Worm (Caenorhabditis elegans) whole organism, L2 larva: ENCODE data around the gene E02H1.5.
A peak's percentile ranks its signal among the peaks of the same experiment; 100 is the strongest.

Experiments
- C34F6.9 ChIP-seq: fragments of 150-350 bp; optimal IDR thresholded peaks from 2 replicates; lab custom pipeline; 2014; ENCODE audit warnings: missing biosample characterization, missing genetic modification characterization
- Y55F3AM.14 ChIP-seq: fragments of 200-800 bp; sonication (Bioruptor generic); optimal IDR thresholded peaks from 2 replicates; lab custom pipeline; 2018; ENCODE audit warnings: mild to moderate bottlenecking, missing genetic modification characterization, missing compliant biosample characterization
- ZK546.5 ChIP-seq: sonication (generic microtip); optimal IDR thresholded peaks from 2 replicates; lab custom pipeline; 2017; ENCODE audit warnings: missing biosample characterization, missing genetic modification characterization
- alr-1 ChIP-seq: fragments of 150-350 bp; optimal IDR thresholded peaks from 2 replicates; lab custom pipeline; 2014; ENCODE audit warnings: missing biosample characterization, missing genetic modification characterization
- ama-1 ChIP-seq: fragments of 150-350 bp; optimal IDR thresholded peaks from 2 replicates; lab custom pipeline; 2018; ENCODE audit warnings: inconsistent platforms
- blmp-1 ChIP-seq: sonication (generic microtip); optimal IDR thresholded peaks from 2 replicates; lab custom pipeline; 2017; ENCODE audit warnings: missing genetic modification characterization, mild to moderate bottlenecking, missing compliant biosample characterization, antibody characterized with exemption, moderate library complexity; ENCODE audit not compliant: insufficient read depth
- ceh-16 ChIP-seq: fragments of 150-350 bp; optimal IDR thresholded peaks from 2 replicates; lab custom pipeline; 2014; ENCODE audit warnings: missing biosample characterization, missing genetic modification characterization
- ceh-82 ChIP-seq: fragments of 150-350 bp; optimal IDR thresholded peaks from 2 replicates; lab custom pipeline; 2014; ENCODE audit warnings: missing biosample characterization, missing genetic modification characterization
- crh-2 ChIP-seq: sonication (generic microtip); optimal IDR thresholded peaks from 2 replicates; lab custom pipeline; 2017; ENCODE audit warnings: missing biosample characterization, missing genetic modification characterization
- dmd-4 ChIP-seq: sonication (generic microtip); optimal IDR thresholded peaks from 2 replicates; lab custom pipeline; 2017; ENCODE audit warnings: missing biosample characterization, missing genetic modification characterization
- egl-27 ChIP-seq: sonication (generic microtip); optimal IDR thresholded peaks from 3 replicates; lab custom pipeline; 2017; ENCODE audit warnings: missing biosample characterization, missing genetic modification reagents, missing genetic modification characterization
- elt-1 ChIP-seq: fragments of 150-350 bp; optimal IDR thresholded peaks from 2 replicates; lab custom pipeline; 2014; ENCODE audit warnings: missing biosample characterization, missing genetic modification characterization
- fos-1 ChIP-seq: fragments of 150-350 bp; optimal IDR thresholded peaks from 2 replicates; lab custom pipeline; 2014; ENCODE audit warnings: missing biosample characterization, missing genetic modification characterization
- gmeb-1 ChIP-seq: fragments of 150-350 bp; optimal IDR thresholded peaks from 2 replicates; lab custom pipeline; 2014; ENCODE audit warnings: missing biosample characterization, missing genetic modification characterization
- lin-39 ChIP-seq: fragments of 150-350 bp; optimal IDR thresholded peaks from 2 replicates; lab custom pipeline; 2014; ENCODE audit warnings: missing biosample characterization, missing genetic modification reagents, missing genetic modification characterization
- lsy-2 ChIP-seq, 2 experiments: fragments of 150-350 bp in 1 of 2; sonication (generic microtip) in 1 of 2; optimal IDR thresholded peaks; 2 replicates each; lab custom pipeline; 2014 to 2017; ENCODE audit warnings: missing biosample characterization in 2 of 2, missing genetic modification characterization in 2 of 2
- mab-5 ChIP-seq: fragments of 150-350 bp; optimal IDR thresholded peaks from 2 replicates; lab custom pipeline; 2014; ENCODE audit warnings: missing biosample characterization, missing genetic modification characterization
- mbf-1 ChIP-seq: sonication (generic microtip); optimal IDR thresholded peaks from 2 replicates; lab custom pipeline; 2017; ENCODE audit warnings: missing biosample characterization, missing genetic modification characterization
- mdl-1 ChIP-seq, 2 experiments: fragments of 150-350 bp in 1 of 2; sonication (generic microtip) in 1 of 2; optimal IDR thresholded peaks; 2 replicates each; lab custom pipeline; 2017; ENCODE audit warnings: missing biosample characterization in 2 of 2, missing genetic modification characterization in 2 of 2
- nhr-129 ChIP-seq: fragments of 150-350 bp; optimal IDR thresholded peaks from 2 replicates; lab custom pipeline; 2014; ENCODE audit warnings: missing biosample characterization, missing genetic modification characterization
- nhr-21 ChIP-seq: fragments of 150-350 bp; optimal IDR thresholded peaks from 2 replicates; lab custom pipeline; 2014; ENCODE audit warnings: missing biosample characterization, missing genetic modification characterization
- nhr-237 ChIP-seq: fragments of 150-350 bp; optimal IDR thresholded peaks from 2 replicates; lab custom pipeline; 2014; ENCODE audit warnings: missing biosample characterization, missing genetic modification characterization
- nhr-25 ChIP-seq: fragments of 150-350 bp; sonication (generic microtip); optimal IDR thresholded peaks from 3 replicates; lab custom pipeline; 2014; ENCODE audit warnings: missing biosample characterization, missing genetic modification characterization
- nhr-6 ChIP-seq: fragments of 150-350 bp; optimal IDR thresholded peaks from 2 replicates; lab custom pipeline; 2014; ENCODE audit warnings: missing biosample characterization, missing genetic modification characterization
- nhr-77 ChIP-seq: fragments of 150-350 bp; optimal IDR thresholded peaks from 2 replicates; lab custom pipeline; 2014; ENCODE audit warnings: missing biosample characterization, missing genetic modification characterization
- peb-1 ChIP-seq: fragments of 150-350 bp; optimal IDR thresholded peaks from 2 replicates; lab custom pipeline; 2014; ENCODE audit warnings: missing biosample characterization, missing genetic modification characterization
- skn-1 ChIP-seq: sonication (generic microtip); optimal IDR thresholded peaks from 2 replicates; lab custom pipeline; 2017; ENCODE audit warnings: missing biosample characterization, missing genetic modification characterization
- sma-3 ChIP-seq: sonication (generic microtip); optimal IDR thresholded peaks from 2 replicates; lab custom pipeline; 2016; ENCODE audit warnings: missing genetic modification reagents, missing genetic modification characterization, missing compliant biosample characterization
- sma-9 ChIP-seq, 2 experiments: fragments of 150-350 bp in 1 of 2; sonication (generic microtip) in 1 of 2; optimal IDR thresholded peaks; 2 replicates each; lab custom pipeline; 2014 to 2016; ENCODE audit warnings: missing genetic modification characterization in 2 of 2, mild to moderate bottlenecking in 1 of 2, missing biosample characterization in 1 of 2, missing compliant biosample characterization in 1 of 2, missing genetic modification reagents in 1 of 2, moderate library complexity in 1 of 2
- snpc-4 ChIP-seq: fragments of 150-350 bp; optimal IDR thresholded peaks from 2 replicates; lab custom pipeline; 2014; ENCODE audit warnings: missing biosample characterization, missing genetic modification characterization
- unc-39 ChIP-seq: fragments of 150-350 bp; optimal IDR thresholded peaks from 2 replicates; lab custom pipeline; 2014; ENCODE audit warnings: missing biosample characterization, missing genetic modification characterization
- ztf-1 ChIP-seq: fragments of 200-800 bp; sonication (Bioruptor generic); conservative IDR thresholded peaks from 2 replicates; pipeline ENCODE4 v1.3.6; 2022; ENCODE audit warnings: missing genetic modification characterization, missing compliant biosample characterization
- ztf-11 ChIP-seq: sonication (generic microtip); optimal IDR thresholded peaks from 2 replicates; lab custom pipeline; 2017; ENCODE audit warnings: missing biosample characterization, missing genetic modification characterization
- ztf-4 ChIP-seq: fragments of 150-350 bp; optimal IDR thresholded peaks from 2 replicates; lab custom pipeline; 2014; ENCODE audit warnings: missing biosample characterization, missing genetic modification characterization

Gene E02H1.5

ce11 chrII:9624110-9624695 is 29.2 kb downstream of the E02H1.5 start, which contains the start of the genes dnj-20 and ZK1307.8 (continued):
- TF ChIP-seq skn-1 (tag; lab: Kevin White, UChicago) (no peak), nhr-6 (no peak), peb-1 (tag; lab: Kevin White, UChicago) (no peak), ZK546.5 (tag; lab: Kevin White, UChicago) (no peak), mbf-1 (tag; lab: Kevin White, UChicago) (no peak), nhr-129 (tag; lab: Kevin White, UChicago) (no peak), nhr-237 (tag; lab: Kevin White, UChicago) (no peak), egl-27 (no peak), mdl-1 (tag; optimal IDR thresholded peaks at IDR 0.05; lab: Kevin White, UChicago) (no peak), unc-39 (tag; lab: Kevin White, UChicago) (no peak), nhr-21 (tag; lab: Kevin White, UChicago) (no peak), nhr-25 (tag; lab: Kevin White, UChicago) (no peak)

DNA sequence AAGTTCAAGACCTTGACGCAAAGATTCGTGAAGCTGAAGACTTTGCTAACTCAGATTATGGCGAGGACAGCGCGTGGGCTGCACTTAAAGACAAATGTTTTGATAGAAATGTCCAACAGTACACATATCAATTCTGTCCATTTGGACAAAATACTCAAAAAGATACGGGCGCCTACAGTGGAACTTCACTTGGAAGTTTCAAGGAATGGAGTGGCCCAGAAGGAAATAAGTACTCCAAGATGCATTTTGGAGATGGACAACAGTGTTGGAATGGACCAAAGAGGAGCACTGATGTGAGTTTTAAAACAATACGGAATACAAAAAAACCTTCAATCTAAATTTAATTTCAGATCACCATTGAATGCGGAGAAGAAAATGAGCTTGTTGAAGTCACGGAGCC is 30.9 kb downstream of the E02H1.5 start:
- TF ChIP-seq skn-1 (tag; lab: Kevin White, UChicago) (no peak), C34F6.9 (tag; lab: Kevin White, UChicago) (no peak), alr-1 (no peak), mdl-1 (tag; optimal IDR thresholded peaks at IDR 0.05; lab: Kevin White, UChicago) (no peak), nhr-237 (tag; lab: Kevin White, UChicago) (no peak), nhr-77 (tag; lab: Kevin White, UChicago) (no peak), lsy-2 (tag; optimal IDR thresholded peaks at IDR 0.05; lab: Kevin White, UChicago) (no peak), mbf-1 (tag; lab: Kevin White, UChicago) (no peak), snpc-4 (tag; lab: Kevin White, UChicago) (no peak), blmp-1 (no peak), ceh-82 (tag; lab: Kevin White, UChicago) (no peak)

ce11 chrII:9636300-9636699 is 41.3 kb downstream of the E02H1.5 start, which contains the start of gene ZK1307.7:
Gene ZK1307.7, plus strand, starts transcription at chrII:9636600.
- no peak for TF ChIP-seq ceh-82 (tag; lab: Kevin White, UChicago)
- no peak for TF ChIP-seq ama-1 (lab: Kevin White, UChicago)
- TF ChIP-seq lin-39 (tag; lab: Kevin White, UChicago), result no peak
- no peak for TF ChIP-seq egl-27
- TF ChIP-seq ztf-11 (tag; lab: Kevin White, UChicago), result no peak
- no peak for TF ChIP-seq peb-1 (tag; lab: Kevin White, UChicago)
- no peak for TF ChIP-seq nhr-6
- TF ChIP-seq elt-1 (tag; lab: Kevin White, UChicago), result no peak
- TF ChIP-seq nhr-25 (tag; lab: Kevin White, UChicago), result no peak
- TF ChIP-seq C34F6.9 (tag; lab: Kevin White, UChicago), result no peak
- TF ChIP-seq ceh-16 (tag; lab: Kevin White, UChicago), result no peak
- no peak for TF ChIP-seq nhr-21 (tag; lab: Kevin White, UChicago)
- no peak for TF ChIP-seq ztf-1 (GFP tag; lab: Robert Waterston, UW)
- no peak for TF ChIP-seq mab-5 (tag; lab: Kevin White, UChicago)
- no peak for TF ChIP-seq ztf-4 (tag; lab: Kevin White, UChicago)
- no peak for TF ChIP-seq mbf-1 (tag; lab: Kevin White, UChicago)
- TF ChIP-seq, all 48 proteins: peak for 0

- TF ChIP-seq skn-1 (tag; lab: Kevin White, UChicago) (no peak), fos-1 (tag; lab: Kevin White, UChicago) (peak; percentile 11)
Observed at ce11 chrII:9644438-9644837, 49.4 kb downstream of the E02H1.5 start, which contains the start of gene fzr-1. Gene fzr-1, minus strand, starts transcription at chrII:9644466.

DNA sequence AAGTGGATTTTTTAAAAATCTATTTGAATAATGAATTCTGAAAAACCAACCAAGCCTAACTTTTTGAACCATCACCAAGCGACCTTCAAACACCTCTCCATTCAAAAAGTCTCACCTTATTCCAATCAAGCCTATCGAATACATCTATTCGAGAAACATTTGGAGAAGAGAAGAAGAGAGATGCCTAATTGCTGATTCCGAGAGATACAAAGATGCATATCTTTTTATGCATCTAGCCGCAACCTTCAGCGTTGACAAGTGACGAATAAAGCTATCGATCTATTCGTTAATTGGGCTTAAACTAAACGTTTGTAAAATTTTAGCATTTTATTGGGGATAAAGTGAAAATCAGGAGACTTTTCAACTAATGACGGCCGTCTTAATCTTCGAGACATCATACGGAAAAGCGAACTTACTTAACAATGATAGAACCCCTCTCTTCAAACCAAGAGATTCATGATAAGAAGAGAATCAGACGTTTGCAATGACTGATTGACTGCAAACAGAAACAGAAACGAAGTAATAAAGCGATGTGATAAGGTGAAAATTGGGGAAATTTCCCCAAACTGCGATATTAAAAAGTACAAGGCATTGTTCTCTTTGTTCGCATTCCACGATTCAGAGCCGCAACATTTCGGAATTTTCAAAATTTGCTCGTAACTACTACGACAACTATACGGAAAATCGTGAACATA is 50.1 kb downstream of the E02H1.5 start:
- TF ChIP-seq ztf-1 (GFP tag; lab: Robert Waterston, UW) (no peak), Y55F3AM.14 (peak; percentile 64), nhr-25 (tag; lab: Kevin White, UChicago) (peak; percentile 28), gmeb-1 (tag; lab: Kevin White, UChicago) (no peak), sma-3 (GFP tag; lab: Kevin White, UChicago) (no peak), ZK546.5 (tag; lab: Kevin White, UChicago) (no peak), dmd-4 (tag; lab: Kevin White, UChicago) (no peak), crh-2 (tag; lab: Kevin White, UChicago) (peak; percentile 15), fos-1 (tag; lab: Kevin White, UChicago) (peak; percentile 92), nhr-129 (tag; lab: Kevin White, UChicago) (peak; percentile 17), ceh-16 (tag; lab: Kevin White, UChicago) (peak; percentile 98), elt-1 (tag; lab: Kevin White, UChicago) (peak; percentile 79), lin-39 (tag; lab: Kevin White, UChicago) (no peak), sma-9 (GFP tag; optimal IDR thresholded peaks at IDR 0.05; lab: Kevin White, UChicago) (peak; percentile 8), sma-9 (tag; optimal IDR thresholded peaks at IDR 0.05; lab: Kevin White, UChicago) (no peak), C34F6.9 (tag; lab: Kevin White, UChicago) (peak; percentile 8), nhr-21 (tag; lab: Kevin White, UChicago) (no peak), peb-1 (tag; lab: Kevin White, UChicago) (no peak)
